Fruit fly (Drosophila melanogaster) whole organism, embryonic: ENCODE measurements around the gene Calr.

ENCODE experiments used
- B-H1 ChIP-seq: fragments of 200-800 bp; sonication (Bioruptor generic); IDR thresholded peaks from 3 replicates; pipeline ENCODE4 v1.3.6; 2022; ENCODE audit warnings: missing biosample characterization, missing genetic modification characterization
- CG11696 ChIP-seq: fragments of 200-800 bp; sonication (Bioruptor generic); IDR thresholded peaks from 2 replicates; pipeline ENCODE4 v1.3.6; 2022; ENCODE audit warnings: missing biosample characterization, missing genetic modification characterization
- CG16815 ChIP-seq: fragments of 200-800 bp; sonication (Bioruptor generic); optimal IDR thresholded peaks from 3 replicates; lab custom pipeline; 2017; ENCODE audit warnings: missing biosample characterization, mild to moderate bottlenecking, missing genetic modification characterization
- CG34376 ChIP-seq: fragments of 200-800 bp; sonication (Bioruptor generic); optimal IDR thresholded peaks from 2 replicates; lab custom pipeline; 2018; ENCODE audit warnings: missing biosample characterization, mild to moderate bottlenecking, missing genetic modification characterization
- Dad ChIP-seq: fragments of 200-800 bp; sonication (Bioruptor generic); optimal IDR thresholded peaks from 3 replicates; lab custom pipeline; 2016; ENCODE audit warnings: missing biosample characterization, missing genetic modification characterization
- Dek ChIP-seq: fragments of 200-800 bp; sonication (Bioruptor generic); optimal IDR thresholded peaks from 3 replicates; lab custom pipeline; 2019; ENCODE audit warnings: missing biosample characterization, mild to moderate bottlenecking, missing genetic modification characterization, moderate library complexity
- Hmx ChIP-seq: fragments of 200-800 bp; sonication (Bioruptor generic); optimal IDR thresholded peaks from 2 replicates; lab custom pipeline; 2016; ENCODE audit warnings: missing biosample characterization, missing genetic modification characterization
- Hr39 ChIP-seq: fragments of >200 bp; optimal IDR thresholded peaks from 2 replicates; lab custom pipeline; 2017
- ac ChIP-seq: fragments of 200-800 bp; sonication (Bioruptor generic); optimal IDR thresholded peaks from 3 replicates; lab custom pipeline; 2017; ENCODE audit warnings: missing biosample characterization, mild to moderate bottlenecking, missing genetic modification characterization
- exex ChIP-seq: fragments of 200-800 bp; sonication (Bioruptor generic); optimal IDR thresholded peaks from 4 replicates; lab custom pipeline; 2018; ENCODE audit warnings: missing biosample characterization, mild to moderate bottlenecking, missing genetic modification characterization, moderate library complexity
- maf-S ChIP-seq: fragments of 200-800 bp; sonication (Bioruptor generic); optimal IDR thresholded peaks from 2 replicates; lab custom pipeline; 2016; ENCODE audit warnings: missing biosample characterization, missing genetic modification characterization
- pita ChIP-seq: fragments of 200-800 bp; sonication (Bioruptor generic); optimal IDR thresholded peaks from 2 replicates; lab custom pipeline; 2017; ENCODE audit warnings: missing biosample characterization, mild to moderate bottlenecking, missing genetic modification characterization
- sens ChIP-seq: fragments of 200-800 bp; sonication (Bioruptor generic); peaks from one replicate; lab custom pipeline; 2016; ENCODE audit warnings: missing biosample characterization, missing genetic modification characterization

DNA sequence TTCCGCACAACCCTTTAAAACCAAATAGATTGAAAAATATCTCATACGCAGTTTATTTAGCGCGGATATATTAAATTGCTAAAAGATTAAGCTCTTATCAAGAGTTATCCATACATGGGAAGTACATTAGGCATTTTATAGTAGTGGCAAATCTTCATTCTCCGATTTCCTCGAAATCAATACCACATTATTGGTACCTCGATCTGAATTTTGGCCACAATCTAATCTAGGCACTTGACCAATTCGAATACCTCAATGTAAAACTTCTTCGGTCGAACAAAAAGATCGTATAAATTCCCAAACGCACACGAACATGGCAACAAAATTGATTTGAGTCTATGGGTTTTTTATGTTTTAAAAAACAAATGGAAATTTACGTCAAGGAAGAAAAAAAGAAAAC, 13.3 kb upstream of the Calr start:
- TF ChIP-seq sens (GFP tag; lab: Kevin White, UChicago) (no peak), B-H1 (GFP tag; lab: Robert Waterston, UW) (no peak), CG16815 (GFP tag; lab: Kevin White, UChicago) (no peak), exex (tag; lab: Kevin White, UChicago) (peak; percentile 86), maf-S (GFP tag; lab: Kevin White, UChicago) (no peak), Hmx (GFP tag; lab: Kevin White, UChicago) (no peak), CG11696 (GFP tag; lab: Robert Waterston, UW) (no peak), Hr39 (lab: Kevin White, UChicago) (no peak), CG34376 (GFP tag; lab: Kevin White, UChicago) (peak; percentile 74), ac (no peak), Dek (tag; lab: Kevin White, UChicago) (no peak), Dad (GFP tag; lab: Kevin White, UChicago) (no peak), pita (no peak)
